ENCODE assay signal across 2 fruit fly cellular contexts in the genomic region with DNA sequence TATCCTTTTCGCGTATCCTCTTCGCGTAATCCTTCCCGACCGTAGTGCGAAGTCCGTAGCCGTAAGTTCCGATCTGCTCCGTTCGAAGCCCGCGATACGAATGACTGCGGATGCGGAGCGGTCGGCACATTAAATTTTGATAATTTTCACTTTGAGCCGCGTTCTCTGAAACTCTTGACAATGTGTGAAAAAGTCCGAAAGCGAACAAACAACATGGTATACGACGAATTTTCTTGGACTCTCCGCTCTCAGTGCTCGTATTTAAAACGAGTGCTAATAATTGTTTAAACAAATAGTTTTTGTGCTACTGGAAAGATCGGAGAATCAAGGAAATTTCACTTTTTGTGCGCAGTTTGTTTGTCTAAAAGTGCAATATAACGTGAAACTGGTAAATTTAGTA.
A peak's percentile ranks its signal among the peaks of the same experiment; 100 is the strongest.
TF ChIP-seq lines count a peak whose summit lies in the region.

A gene (minus strand): TSS at position 101 of the 400 bp plus-strand sequence.

- TF ChIP-seq CTCF in whole organism, embryonic (GFP tag; optimal IDR thresholded peaks at IDR 0.05; lab: Kevin White, UChicago): no peak

TF ChIP-seq in whole organism, embryonic, 481 proteins besides CTCF, POLR2A, EP300 and RAD21:
- TF ChIP-seq Mes4 (GFP tag; optimal IDR thresholded peaks at IDR 0.05; lab: Kevin White, UChicago) (no peak), CG17385 (GFP tag; optimal IDR thresholded peaks at IDR 0.05; lab: Kevin White, UChicago) (no peak), sc (optimal IDR thresholded peaks at IDR 0.05; lab: Kevin White, UChicago) (no peak), sc (GFP tag; optimal IDR thresholded peaks at IDR 0.05; lab: Kevin White, UChicago) (no peak), Blimp-1 (GFP tag; optimal IDR thresholded peaks at IDR 0.05; lab: Kevin White, UChicago) (peak; percentile 65)

TF ChIP-seq in whole organism, prepupa, 60 proteins besides CTCF, POLR2A, EP300 and RAD21:
- TF ChIP-seq fkh (GFP tag; optimal IDR thresholded peaks at IDR 0.05; lab: Kevin White, UChicago) (peak; percentile 25), pdm3 (GFP tag; optimal IDR thresholded peaks at IDR 0.05; lab: Kevin White, UChicago) (no peak)
